Worm (Caenorhabditis elegans): Measurements from ENCODE around the gene cbp-2.

Gene cbp-2

DNA sequence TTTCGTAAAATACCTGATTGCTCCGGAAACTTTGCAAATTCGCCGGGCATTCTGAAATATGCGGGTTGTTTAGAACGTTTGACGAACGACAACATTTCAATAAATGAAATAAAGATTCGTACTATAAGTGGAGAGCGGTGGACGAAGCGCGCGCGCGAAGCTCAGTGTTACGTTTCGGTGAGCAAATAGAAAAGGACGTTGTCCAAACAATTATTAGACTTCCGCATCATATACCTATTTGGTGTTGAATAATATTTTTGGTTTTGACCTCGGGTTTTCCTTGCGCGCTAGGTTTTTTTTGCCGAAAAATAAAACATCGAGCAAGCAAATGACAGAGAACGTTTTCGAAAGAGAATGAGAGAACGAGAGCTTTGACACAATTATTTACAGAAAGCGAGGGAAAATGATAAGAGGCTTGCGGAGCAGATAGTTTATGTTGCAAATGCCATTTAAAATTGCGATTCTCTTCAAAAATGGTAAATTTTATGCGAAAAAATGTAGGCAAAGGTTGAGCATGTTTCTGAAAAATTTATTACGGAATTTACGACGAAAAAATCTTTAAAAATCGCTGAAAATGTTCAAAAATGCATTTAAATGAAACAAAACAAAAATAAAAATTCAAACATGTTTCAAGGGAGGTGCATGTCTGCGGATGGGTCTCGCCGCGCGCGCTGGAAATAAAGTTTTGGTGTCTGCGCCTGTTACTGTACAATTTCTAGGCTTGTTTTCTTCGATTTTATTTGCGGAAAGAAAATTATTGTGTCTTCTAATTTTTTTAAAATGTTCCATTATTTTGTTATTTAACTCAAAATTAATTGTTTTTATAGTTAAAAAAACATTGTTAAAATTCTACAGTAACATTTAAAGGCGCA lies 12.1 kb upstream of the cbp-2 start, which contains the start of the genes cyld-1 and F40F12.9:
Gene cyld-1 (minus strand): TSS at position 51 of the 872 bp plus-strand sequence.
Gene F40F12.9 (plus strand): TSS at position 721 of the 872 bp plus-strand sequence.
- TF ChIP-seq elt-2 (tag; optimal IDR thresholded peaks at IDR 0.05): peak; percentile 45
- no peak for TF ChIP-seq aly-2 (tag; optimal IDR thresholded peaks at IDR 0.05)
- TF ChIP-seq pha-4 (tag; optimal IDR thresholded peaks at IDR 0.05): peak; percentile 87

DNA sequence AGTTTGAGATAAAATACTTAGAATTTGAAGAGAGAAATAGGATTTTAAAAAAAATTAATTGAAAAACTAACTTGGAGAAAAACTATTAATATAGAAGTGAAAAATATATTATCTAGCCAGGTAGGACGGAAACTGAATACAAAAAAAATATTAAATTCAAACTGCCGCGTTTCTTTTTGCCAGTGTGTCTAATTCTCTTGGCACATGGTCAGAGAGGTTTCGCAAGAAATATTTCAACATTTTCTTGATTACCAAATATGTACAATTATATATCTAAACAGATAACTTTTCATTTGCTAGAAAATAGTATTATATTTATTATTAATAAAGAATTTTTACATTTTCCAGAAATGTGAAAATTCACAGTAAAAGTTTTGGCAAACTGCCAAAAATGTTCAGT lies 10.5 kb upstream of the cbp-2 start:
- TF ChIP-seq ama-1 (optimal IDR thresholded peaks at IDR 0.05): no peak

DNA sequence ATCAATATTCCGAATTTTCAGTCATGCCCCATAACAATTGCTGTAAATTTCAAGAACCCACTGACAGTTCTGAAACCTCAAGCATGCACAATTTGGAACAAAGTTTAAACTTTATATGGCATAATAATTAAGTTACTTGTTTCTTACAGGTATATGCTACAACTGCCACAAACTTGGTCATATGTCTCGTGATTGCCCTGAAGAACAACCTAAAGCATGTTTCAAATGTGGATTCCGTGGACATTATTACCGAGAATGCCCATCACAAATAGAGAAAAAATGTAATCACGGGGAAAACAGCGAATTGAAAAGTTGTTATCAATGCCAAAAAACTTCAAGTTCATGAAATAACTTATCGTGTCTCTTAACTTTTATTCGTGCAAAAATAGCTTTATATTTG lies 10.0 kb upstream of the cbp-2 start:
- TF ChIP-seq elt-2 (tag; optimal IDR thresholded peaks at IDR 0.05): peak; percentile 17
- TF ChIP-seq lin-39 (tag; optimal IDR thresholded peaks at IDR 0.05): no peak

DNA sequence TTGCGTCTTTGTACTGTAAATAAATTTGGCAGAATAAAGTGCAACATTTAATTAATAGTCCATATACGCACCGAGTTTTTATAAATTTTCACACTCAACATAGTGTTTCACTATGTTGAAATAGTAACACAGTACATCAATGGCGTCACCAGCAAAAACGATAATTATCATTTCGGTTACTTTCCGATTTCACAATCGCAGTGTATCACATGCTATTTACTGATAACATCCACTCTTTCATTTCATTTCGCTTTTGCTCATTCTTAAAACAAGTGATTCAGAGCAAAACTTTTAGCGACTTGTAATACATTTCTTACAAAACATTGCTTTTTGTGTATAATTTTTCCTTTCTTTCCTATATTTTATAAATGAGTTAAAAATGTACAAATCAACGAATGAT lies 9.3 kb upstream of the cbp-2 start, which contains the start of gene cbp-3:
Gene cbp-3 (plus strand): TSS at position 272 of the 400 bp plus-strand sequence.
- TF ChIP-seq pha-4 (tag; optimal IDR thresholded peaks at IDR 0.05): peak; percentile 66
- TF ChIP-seq nhr-23 (tag; optimal IDR thresholded peaks at IDR 0.05): no peak
- peak; percentile 83 for TF ChIP-seq elt-2 (tag; optimal IDR thresholded peaks at IDR 0.05)
- peak; percentile 93 for TF ChIP-seq pqm-1 (tag; optimal IDR thresholded peaks at IDR 0.05)

DNA sequence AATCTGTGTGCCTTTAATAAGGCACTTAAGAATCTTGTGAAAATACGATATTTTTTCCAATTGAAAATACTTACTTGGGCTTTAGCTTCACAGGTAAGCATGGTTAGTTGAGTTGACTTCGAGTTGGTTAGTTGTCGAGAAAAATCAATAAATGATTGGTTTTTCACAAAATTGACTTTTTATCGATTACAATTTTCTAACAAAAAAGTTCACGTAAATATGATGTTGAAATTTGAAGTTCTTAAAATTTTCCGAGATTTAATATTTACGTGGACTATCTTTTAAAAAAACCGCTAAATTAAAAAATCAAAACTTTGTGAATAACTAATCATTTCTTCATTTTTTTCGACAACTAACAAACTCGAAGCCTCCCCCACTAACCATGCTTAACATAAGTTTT lies 2.2 kb upstream of the cbp-2 start, which contains the start of gene F40F12.3:
Gene F40F12.3 (minus strand): TSS at position 101 of the 400 bp plus-strand sequence.
- TF ChIP-seq daf-12 (tag; optimal IDR thresholded peaks at IDR 0.05) (no peak), nhr-25 (tag; optimal IDR thresholded peaks at IDR 0.05) (no peak), ceh-82 (tag; optimal IDR thresholded peaks at IDR 0.05) (no peak), skn-1 (tag; optimal IDR thresholded peaks at IDR 0.05) (no peak), lin-39 (tag; optimal IDR thresholded peaks at IDR 0.05) (no peak), elt-1 (tag; optimal IDR thresholded peaks at IDR 0.05) (no peak), eor-1 (tag; optimal IDR thresholded peaks at IDR 0.05) (no peak), fkh-2 (tag; optimal IDR thresholded peaks at IDR 0.05) (no peak), lsy-12 (tag; optimal IDR thresholded peaks at IDR 0.05) (no peak), nhr-23 (tag; optimal IDR thresholded peaks at IDR 0.05) (no peak), unc-62 (GFP tag; optimal IDR thresholded peaks at IDR 0.05) (no peak), elt-3 (tag; optimal IDR thresholded peaks at IDR 0.05) (no peak), ama-1 (optimal IDR thresholded peaks at IDR 0.05) (no peak), nhr-43 (tag; optimal IDR thresholded peaks at IDR 0.05; ENCODE audit: poor library complexity, severe bottlenecking) (no peak), fkh-10 (GFP tag; optimal IDR thresholded peaks at IDR 0.05) (no peak), pqm-1 (tag; optimal IDR thresholded peaks at IDR 0.05) (no peak), sea-2 (GFP tag; optimal IDR thresholded peaks at IDR 0.05) (no peak), egl-5 (tag; optimal IDR thresholded peaks at IDR 0.05) (no peak)

DNA sequence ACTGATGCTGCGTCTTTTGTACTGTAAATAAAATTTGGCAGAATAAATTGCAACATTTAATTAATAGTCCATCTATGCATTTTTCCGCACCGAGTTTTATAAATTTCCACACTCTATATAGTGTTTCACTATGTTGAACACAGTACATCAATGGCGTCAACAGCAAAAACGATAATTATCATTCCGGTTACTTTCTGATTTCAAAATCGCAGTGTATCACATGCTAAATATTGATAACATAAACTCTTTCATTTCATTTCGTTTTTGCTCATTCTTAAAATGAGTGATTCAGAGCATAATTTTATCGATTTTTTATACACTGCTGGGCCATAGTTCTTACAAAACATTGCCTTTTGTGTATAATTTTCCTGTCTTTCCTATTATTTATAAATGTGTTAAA lies 664 bp upstream of the cbp-2 start:
- TF ChIP-seq nhr-237 (tag; optimal IDR thresholded peaks at IDR 0.05): no peak
- TF ChIP-seq nhr-77 (tag; optimal IDR thresholded peaks at IDR 0.05): no peak
- TF ChIP-seq ceh-28 (tag; optimal IDR thresholded peaks at IDR 0.05): peak; percentile 2
- no peak for TF ChIP-seq mml-1 (tag; optimal IDR thresholded peaks at IDR 0.05)
- TF ChIP-seq egl-27 (tag; optimal IDR thresholded peaks at IDR 0.05): no peak
- TF ChIP-seq lin-15B (tag; optimal IDR thresholded peaks at IDR 0.05): no peak
- no peak for TF ChIP-seq hmg-11 (tag; optimal IDR thresholded peaks at IDR 0.05)
- no peak for TF ChIP-seq ceh-9 (tag; optimal IDR thresholded peaks at IDR 0.05)
- TF ChIP-seq ama-1 (optimal IDR thresholded peaks at IDR 0.05): no peak
- no peak for TF ChIP-seq mdl-1 (tag; optimal IDR thresholded peaks at IDR 0.05)
- no peak for TF ChIP-seq fkh-2 (tag; optimal IDR thresholded peaks at IDR 0.05)
- TF ChIP-seq elt-2 (tag; optimal IDR thresholded peaks at IDR 0.05): peak; percentile 71
- no peak for TF ChIP-seq nhr-76 (tag; optimal IDR thresholded peaks at IDR 0.05)
- TF ChIP-seq nhr-12 (tag; optimal IDR thresholded peaks at IDR 0.05): no peak
- TF ChIP-seq pha-4 (tag; optimal IDR thresholded peaks at IDR 0.05): peak; percentile 43
- no peak for TF ChIP-seq lsy-12 (tag; optimal IDR thresholded peaks at IDR 0.05)
- TF ChIP-seq lin-39 (tag; optimal IDR thresholded peaks at IDR 0.05): no peak
- no peak for TF ChIP-seq ZK546.5 (tag; optimal IDR thresholded peaks at IDR 0.05)
- peak; percentile 71 for TF ChIP-seq pqm-1 (tag; optimal IDR thresholded peaks at IDR 0.05)
- no peak for TF ChIP-seq skn-1 (tag; optimal IDR thresholded peaks at IDR 0.05)
- no peak for TF ChIP-seq R02D3.7 (tag; optimal IDR thresholded peaks at IDR 0.05)
- TF ChIP-seq fos-1 (tag; optimal IDR thresholded peaks at IDR 0.05): no peak
- no peak for TF ChIP-seq unc-39 (tag; optimal IDR thresholded peaks at IDR 0.05)
- TF ChIP-seq eor-1 (tag; optimal IDR thresholded peaks at IDR 0.05): no peak

All from whole organism, L3 larva.